Worm (Caenorhabditis elegans) whole organism, young adult: ENCODE measurements around the gene Y65A5A.1.
A peak's percentile ranks its signal among the peaks of the same experiment; 100 is the strongest.

ENCODE experiments used
- B0336.3 ChIP-seq: fragments of 200-800 bp; sonication (Bioruptor generic); IDR thresholded peaks from 2 replicates; pipeline ENCODE4 v1.3.6; 2022; ENCODE audit warnings: missing genetic modification characterization, missing compliant biosample characterization
- F22D6.2 ChIP-seq: sonication (generic microtip); optimal IDR thresholded peaks from 2 replicates; lab custom pipeline; 2016; ENCODE audit warnings: mild to moderate bottlenecking, missing genetic modification characterization, missing compliant biosample characterization
- F39B2.1 ChIP-seq: fragments of 200-800 bp; sonication (Bioruptor generic); IDR thresholded peaks from 2 replicates; pipeline ENCODE4 v1.3.6; 2022; ENCODE audit warnings: missing genetic modification reagents, missing genetic modification characterization, missing compliant biosample characterization
- F55B11.4 ChIP-seq: sonication (generic microtip); optimal IDR thresholded peaks from 2 replicates; lab custom pipeline; 2016; ENCODE audit warnings: missing compliant biosample characterization, missing genetic modification characterization, borderline replicate concordance; ENCODE audit not compliant: insufficient read depth
- T07F8.4 ChIP-seq: sonication (generic microtip); optimal IDR thresholded peaks from 2 replicates; lab custom pipeline; 2016; ENCODE audit warnings: mild to moderate bottlenecking, missing genetic modification characterization, moderate library complexity, missing compliant biosample characterization
- Y67H2A.10 ChIP-seq: fragments of 200-800 bp; sonication (Bioruptor generic); conservative IDR thresholded peaks from 2 replicates; pipeline ENCODE4 v1.3.6; 2022; ENCODE audit warnings: missing genetic modification reagents, missing genetic modification characterization, missing compliant biosample characterization
- ZK185.1 ChIP-seq: sonication (generic microtip); optimal IDR thresholded peaks from 2 replicates; lab custom pipeline; 2016; ENCODE audit warnings: mild to moderate bottlenecking, missing genetic modification characterization, missing compliant biosample characterization; ENCODE audit not compliant: poor library complexity, severe bottlenecking
- attf-6 ChIP-seq: fragments of 200-800 bp; sonication (Bioruptor generic); IDR thresholded peaks from 2 replicates; pipeline ENCODE4 v1.3.6; 2022; ENCODE audit warnings: missing genetic modification reagents, missing genetic modification characterization, missing compliant biosample characterization
- bed-2 ChIP-seq: fragments of 200-800 bp; sonication (Bioruptor generic); IDR thresholded peaks from 2 replicates; pipeline ENCODE4 v1.3.6; 2022; ENCODE audit warnings: missing genetic modification reagents, missing genetic modification characterization, missing compliant biosample characterization
- ccch-3 ChIP-seq: fragments of 200-800 bp; sonication (Bioruptor generic); optimal IDR thresholded peaks from 2 replicates; lab custom pipeline; 2018; ENCODE audit warnings: mild to moderate bottlenecking, missing genetic modification characterization, missing compliant biosample characterization
- chd-7 ChIP-seq: sonication (generic microtip); optimal IDR thresholded peaks from 2 replicates; lab custom pipeline; 2016; ENCODE audit warnings: mild to moderate bottlenecking, missing genetic modification characterization, moderate library complexity, missing compliant biosample characterization
- dpff-1 ChIP-seq: sonication (generic microtip); optimal IDR thresholded peaks from 2 replicates; lab custom pipeline; 2017; ENCODE audit warnings: mild to moderate bottlenecking, missing genetic modification characterization, missing compliant biosample characterization
- dpl-1 ChIP-seq: fragments of 150-350 bp; optimal IDR thresholded peaks from 2 replicates; lab custom pipeline; 2014; ENCODE audit warnings: missing biosample characterization, missing genetic modification reagents, missing genetic modification characterization
- egrh-3 ChIP-seq: fragments of 200-800 bp; sonication (Bioruptor generic); IDR thresholded peaks from 2 replicates; pipeline ENCODE4 v1.3.6; 2022; ENCODE audit warnings: missing genetic modification reagents, missing genetic modification characterization, missing compliant biosample characterization
- ekl-4 ChIP-seq: fragments of 200-800 bp; sonication (Bioruptor generic); IDR thresholded peaks from 2 replicates; pipeline ENCODE4 v1.3.6; 2022; ENCODE audit warnings: missing genetic modification reagents, missing genetic modification characterization, missing compliant biosample characterization
- hlh-12 ChIP-seq: sonication (generic microtip); optimal IDR thresholded peaks from 2 replicates; lab custom pipeline; 2016; ENCODE audit warnings: missing genetic modification characterization, missing compliant biosample characterization
- let-607 ChIP-seq, 2 experiments: fragments of 200-800 bp in 1 of 2; sonication (Bioruptor generic) in 1 of 2; sonication (generic microtip) in 1 of 2; optimal IDR thresholded peaks; 2 replicates each; lab custom pipeline; 2016 to 2018; ENCODE audit warnings: mild to moderate bottlenecking in 2 of 2, missing compliant biosample characterization in 2 of 2, missing genetic modification characterization in 2 of 2, moderate library complexity in 2 of 2, missing genotype in 1 of 2
- lin-35 ChIP-seq, 3 experiments: fragments of 150-350 bp in 2 of 3; sonication (generic microtip) in 1 of 3; optimal IDR thresholded peaks; 2 replicates each; lab custom pipeline; 2014 to 2018; ENCODE audit warnings: missing biosample characterization in 3 of 3, missing genetic modification characterization in 3 of 3, missing genetic modification reagents in 3 of 3
- lin-40 ChIP-seq: sonication (generic microtip); optimal IDR thresholded peaks from 2 replicates; lab custom pipeline; 2016; ENCODE audit warnings: missing genetic modification characterization, mild to moderate bottlenecking, missing compliant biosample characterization, missing genotype, missing genetic modification reagents
- lir-1 ChIP-seq: fragments of 200-800 bp; sonication (Bioruptor generic); conservative IDR thresholded peaks from 2 replicates; pipeline ENCODE4 v1.3.6; 2022; ENCODE audit warnings: missing genetic modification reagents, missing genetic modification characterization, missing compliant biosample characterization
- madf-10 ChIP-seq: sonication (generic microtip); optimal IDR thresholded peaks from 2 replicates; lab custom pipeline; 2016; ENCODE audit warnings: mild to moderate bottlenecking, missing genetic modification characterization, missing compliant biosample characterization
- madf-6 ChIP-seq: fragments of 200-800 bp; sonication (Bioruptor generic); IDR thresholded peaks from 2 replicates; pipeline ENCODE4 v1.3.6; 2022; ENCODE audit warnings: missing genetic modification reagents, missing genetic modification characterization, missing compliant biosample characterization
- mes-4 ChIP-seq: sonication (generic microtip); optimal IDR thresholded peaks from 2 replicates; lab custom pipeline; 2016; ENCODE audit warnings: missing genotype, missing genetic modification characterization, missing compliant biosample characterization
- mxl-1 ChIP-seq: sonication (generic microtip); optimal IDR thresholded peaks from 2 replicates; lab custom pipeline; 2016; ENCODE audit warnings: missing genetic modification characterization, missing compliant biosample characterization
- nfya-2 ChIP-seq: fragments of 200-800 bp; sonication (Bioruptor generic); IDR thresholded peaks from 2 replicates; pipeline ENCODE4 v1.3.6; 2022; ENCODE audit warnings: missing genetic modification reagents, missing genetic modification characterization, missing compliant biosample characterization
- nfyb-1 ChIP-seq: fragments of 200-800 bp; sonication (Bioruptor generic); IDR thresholded peaks from 2 replicates; pipeline ENCODE4 v1.3.6; 2022; ENCODE audit warnings: missing genetic modification reagents, missing genetic modification characterization, missing compliant biosample characterization
- nhr-179 ChIP-seq: sonication (generic microtip); optimal IDR thresholded peaks from 2 replicates; lab custom pipeline; 2016; ENCODE audit warnings: mild to moderate bottlenecking, missing genetic modification characterization, missing compliant biosample characterization
- nhr-27 ChIP-seq: fragments of 200-800 bp; sonication (Bioruptor generic); optimal IDR thresholded peaks from 2 replicates; lab custom pipeline; 2018; ENCODE audit warnings: mild to moderate bottlenecking, missing genetic modification characterization, moderate library complexity, missing compliant biosample characterization
- pbrm-1 ChIP-seq: fragments of 200-800 bp; sonication (Bioruptor generic); IDR thresholded peaks from 2 replicates; pipeline ENCODE4 v1.3.6; 2022; ENCODE audit warnings: missing genetic modification reagents, missing genetic modification characterization, missing compliant biosample characterization
- rec-8 ChIP-seq, 2 experiments: sonication (generic microtip); optimal IDR thresholded peaks; 2 replicates each; lab custom pipeline; 2016; ENCODE audit warnings: mild to moderate bottlenecking in 2 of 2, missing genetic modification characterization in 2 of 2, missing genetic modification reagents in 2 of 2, missing genotype in 2 of 2, missing biosample characterization in 1 of 2, missing compliant biosample characterization in 1 of 2, moderate library complexity in 1 of 2
- sdz-38 ChIP-seq: sonication (generic microtip); optimal IDR thresholded peaks from 2 replicates; lab custom pipeline; 2016; ENCODE audit warnings: missing genotype, missing genetic modification characterization, missing compliant biosample characterization
- sea-2 ChIP-seq: fragments of 200-800 bp; sonication (Bioruptor generic); IDR thresholded peaks from 2 replicates; pipeline ENCODE4 v1.3.6; 2022; ENCODE audit warnings: missing genetic modification characterization, missing compliant biosample characterization
- snpc-1.1 ChIP-seq: sonication (generic microtip); optimal IDR thresholded peaks from 2 replicates; lab custom pipeline; 2017; ENCODE audit warnings: missing genetic modification characterization, mild to moderate bottlenecking, missing compliant biosample characterization, antibody characterized with exemption, moderate library complexity, missing genotype, missing genetic modification reagents; ENCODE audit not compliant: insufficient read depth
- snpc-4 ChIP-seq, 5 experiments: fragments of 150-350 bp in 1 of 5; sonication (generic microtip) in 4 of 5; optimal IDR thresholded peaks; 2 replicates each; lab custom pipeline; 2014 to 2018; ENCODE audit warnings: missing genetic modification characterization in 5 of 5, missing biosample characterization in 3 of 5, antibody characterized with exemption in 2 of 5, mild to moderate bottlenecking in 2 of 5, missing compliant biosample characterization in 2 of 5, missing genotype in 2 of 5, moderate library complexity in 2 of 5, missing genetic modification reagents in 1 of 5
- somi-1 ChIP-seq: fragments of 200-800 bp; sonication (Bioruptor generic); optimal IDR thresholded peaks from 2 replicates; lab custom pipeline; 2018; ENCODE audit warnings: mild to moderate bottlenecking, missing genetic modification characterization, missing compliant biosample characterization
- tbx-9 ChIP-seq: sonication (generic microtip); optimal IDR thresholded peaks from 2 replicates; lab custom pipeline; 2016; ENCODE audit warnings: borderline replicate concordance, missing genetic modification characterization, inconsistent platforms, missing compliant biosample characterization
- ztf-25 ChIP-seq: fragments of 200-800 bp; sonication (Bioruptor generic); IDR thresholded peaks from 2 replicates; pipeline ENCODE4 v1.3.6; 2022; ENCODE audit warnings: missing genetic modification reagents, missing genetic modification characterization, missing compliant biosample characterization
- ztf-3 ChIP-seq: fragments of 200-800 bp; sonication (Bioruptor generic); optimal IDR thresholded peaks from 2 replicates; lab custom pipeline; 2018; ENCODE audit warnings: mild to moderate bottlenecking, missing genetic modification characterization, missing compliant biosample characterization

Gene Y65A5A.1

DNA sequence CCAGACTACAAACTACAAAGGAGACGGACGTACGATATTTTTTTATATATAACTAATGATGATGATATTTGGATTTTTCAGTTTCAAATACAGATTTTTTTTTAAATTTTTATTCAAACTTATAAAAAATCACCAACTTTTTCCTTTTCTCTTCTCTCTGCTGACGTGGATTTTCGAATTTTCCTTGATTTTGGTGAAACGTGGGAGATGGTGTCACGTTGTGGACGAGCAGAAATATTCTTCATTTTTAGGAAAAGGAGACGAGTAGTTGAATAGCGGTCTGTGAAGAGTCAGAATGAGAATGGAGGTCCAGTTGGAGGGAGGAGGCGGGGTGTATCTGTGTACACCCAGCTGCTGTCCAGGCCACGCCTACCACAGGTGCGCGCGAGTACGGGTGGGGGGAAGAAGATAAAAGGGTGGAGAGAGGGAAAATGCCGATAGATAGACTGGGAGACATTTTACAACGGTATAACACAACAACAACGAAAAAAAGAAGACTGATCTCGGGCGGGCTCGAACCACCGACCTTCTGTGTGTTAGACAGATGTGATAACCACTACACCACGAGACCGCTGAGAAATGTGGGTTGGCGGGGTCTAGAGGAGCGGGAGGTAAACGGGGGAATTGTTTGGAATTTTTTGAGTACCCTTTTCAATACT lies 17.6 kb downstream of the Y65A5A.1 start, which contains the start of gene Y7A9D.1 (continued):
- TF ChIP-seq Y67H2A.10 (GFP tag; lab: Robert Waterston, UW) (no peak), F55B11.4 (no peak), nfyb-1 (GFP tag; lab: Robert Waterston, UW) (no peak; the same call in 1 of the 2 replicates), B0336.3 (GFP tag; lab: Robert Waterston, UW) (no peak), mes-4 (tag; lab: Kevin White, UChicago) (peak; percentile 33), ekl-4 (GFP tag; lab: Robert Waterston, UW) (peak; percentile 66), snpc-1.1 (tag; lab: Kevin White, UChicago) (no peak), pbrm-1 (GFP tag; lab: Robert Waterston, UW) (no peak), lin-40 (tag; lab: Kevin White, UChicago) (no peak), nhr-179 (no peak), let-607 (tag; optimal IDR thresholded peaks at IDR 0.05; lab: Kevin White, UChicago) (peak in 1 of 2 experiments; percentile 19), rec-8 (tag; optimal IDR thresholded peaks at IDR 0.05; lab: Kevin White, UChicago) (peak in 1 of 2 experiments; percentile 20)

DNA sequence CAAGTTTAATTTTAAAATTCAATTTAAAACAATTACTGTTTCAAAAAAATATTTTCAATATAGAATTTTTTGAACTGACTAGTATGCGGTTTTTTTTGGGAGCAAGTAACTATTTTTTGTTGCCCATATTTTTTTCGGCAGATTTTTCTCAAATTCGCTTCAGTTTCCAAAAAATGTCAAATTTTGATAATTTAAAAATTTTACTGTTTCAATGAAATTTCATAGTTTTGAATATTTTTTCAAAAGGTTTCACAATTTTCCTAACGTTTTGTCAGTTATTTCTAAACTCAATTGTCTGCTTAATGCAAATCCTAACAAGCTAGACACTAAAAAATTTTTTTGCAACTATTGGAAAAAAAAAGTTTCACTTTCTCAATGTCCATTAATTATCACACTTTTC lies 18.7 kb downstream of the Y65A5A.1 start:
- no peak for TF ChIP-seq snpc-4 (GFP tag; optimal IDR thresholded peaks at IDR 0.05; lab: Kevin White, UChicago)
- peak in 3 of 4 experiments; percentile 1 to 63 (median 11) for TF ChIP-seq snpc-4 (tag; optimal IDR thresholded peaks at IDR 0.05; lab: Kevin White, UChicago)
- no peak for TF ChIP-seq hlh-12
- no peak for TF ChIP-seq sdz-38 (tag; lab: Kevin White, UChicago)
- TF ChIP-seq, all 124 proteins: peak for 1

DNA sequence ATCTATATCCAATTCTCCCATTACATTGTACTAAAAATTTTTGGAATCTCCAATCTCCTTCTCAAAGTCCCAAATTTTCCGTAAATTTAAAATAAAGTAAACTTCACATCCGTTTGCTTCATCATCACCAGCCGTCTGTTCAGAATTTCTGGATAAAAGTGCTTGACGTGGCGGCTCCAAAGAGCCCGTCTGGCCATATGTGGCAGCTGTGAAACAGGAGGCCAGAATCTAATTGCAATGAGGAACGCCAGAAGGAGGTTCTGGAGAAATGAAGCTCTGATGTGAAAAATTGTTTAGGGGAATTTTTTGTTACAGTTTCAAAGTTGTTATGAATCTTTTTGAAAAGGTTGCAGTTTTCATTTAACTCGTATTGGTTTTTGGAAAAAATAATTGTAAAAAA lies 19.3 kb downstream of the Y65A5A.1 start:
- TF ChIP-seq ztf-25 (GFP tag; lab: Robert Waterston, UW): no peak
- no peak for TF ChIP-seq rec-8 (tag; optimal IDR thresholded peaks at IDR 0.05; lab: Kevin White, UChicago)
- TF ChIP-seq nhr-27 (tag; lab: Kevin White, UChicago): no peak
- TF ChIP-seq lin-35 (GFP tag; optimal IDR thresholded peaks at IDR 0.05; lab: Kevin White, UChicago): no peak
- TF ChIP-seq chd-7 (tag; lab: Kevin White, UChicago): no peak
- no peak for TF ChIP-seq hlh-12
- TF ChIP-seq sea-2 (GFP tag; lab: Robert Waterston, UW): no peak
- no peak for TF ChIP-seq dpff-1
- no peak for TF ChIP-seq dpl-1 (GFP tag; lab: Kevin White, UChicago)
- TF ChIP-seq egrh-3 (GFP tag; lab: Robert Waterston, UW): no peak
- TF ChIP-seq ccch-3: no peak
- TF ChIP-seq ztf-3 (GFP tag; lab: Kevin White, UChicago): no peak

DNA sequence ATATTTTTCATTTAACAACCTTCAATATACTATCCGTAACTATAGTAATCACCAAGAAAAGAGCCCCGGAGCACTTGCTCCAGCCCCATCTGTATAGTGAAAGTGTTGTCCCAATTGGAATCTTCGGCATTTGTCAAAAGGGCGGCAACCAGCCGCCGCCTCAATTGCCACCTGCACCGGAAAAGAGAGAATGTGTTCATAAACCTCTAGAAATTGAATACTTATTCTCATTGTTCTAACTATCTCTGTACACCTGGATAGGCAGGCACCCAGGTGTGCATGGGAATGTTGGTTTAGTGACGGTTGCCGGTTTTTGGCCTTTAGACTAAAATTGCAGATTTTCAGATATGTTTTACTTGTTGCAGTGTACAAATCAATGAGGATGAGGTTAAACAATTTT lies 21.7 kb downstream of the Y65A5A.1 start:
- TF ChIP-seq attf-6: peak; percentile 55; the same call in 1 of the 2 replicates
- TF ChIP-seq F55B11.4: no peak
- TF ChIP-seq snpc-4 (GFP tag; optimal IDR thresholded peaks at IDR 0.05; lab: Kevin White, UChicago): no peak
- peak in 1 of 4 experiments; percentile 22 for TF ChIP-seq snpc-4 (tag; optimal IDR thresholded peaks at IDR 0.05; lab: Kevin White, UChicago)
- TF ChIP-seq, all 124 proteins: peak for 2

DNA sequence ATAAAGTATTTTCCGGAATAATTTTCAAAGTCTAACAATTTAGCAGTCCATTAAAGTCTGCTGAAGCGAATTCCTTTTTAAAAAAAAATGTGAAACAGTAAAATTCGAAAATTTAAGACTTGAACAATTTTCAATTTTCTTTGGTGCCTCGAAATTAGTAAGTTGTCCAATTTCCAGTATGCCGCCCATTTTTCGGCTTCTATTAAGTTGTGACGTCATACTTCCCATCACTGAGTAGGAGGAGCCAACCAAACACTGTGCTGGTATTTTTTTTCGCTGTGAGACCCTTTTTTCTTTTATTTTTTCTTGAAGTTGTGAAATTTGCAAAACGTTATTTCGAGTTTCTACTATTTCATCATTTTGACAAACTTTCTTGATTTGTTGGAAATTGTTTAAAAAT lies 29.0 kb downstream of the Y65A5A.1 start:
- TF ChIP-seq F55B11.4: no peak
- no peak for TF ChIP-seq nfya-2
- TF ChIP-seq dpff-1: no peak
- no peak for TF ChIP-seq tbx-9 (tag; lab: Kevin White, UChicago)
- no peak for TF ChIP-seq egrh-3 (GFP tag; lab: Robert Waterston, UW)
- TF ChIP-seq dpl-1 (GFP tag; lab: Kevin White, UChicago): no peak
- no peak for TF ChIP-seq madf-6 (GFP tag; lab: Robert Waterston, UW)
- TF ChIP-seq F39B2.1 (GFP tag; lab: Robert Waterston, UW): no peak
- TF ChIP-seq bed-2 (GFP tag; lab: Robert Waterston, UW): no peak
- TF ChIP-seq somi-1 (GFP tag; lab: Kevin White, UChicago): no peak
- TF ChIP-seq T07F8.4 (tag; lab: Kevin White, UChicago): no peak
- TF ChIP-seq mxl-1 (tag; lab: Kevin White, UChicago): no peak
- no peak for TF ChIP-seq nhr-179
- no peak for TF ChIP-seq F22D6.2 (tag; lab: Kevin White, UChicago)
- no peak for TF ChIP-seq madf-10 (tag; lab: Kevin White, UChicago)
- no peak for TF ChIP-seq lir-1 (GFP tag; lab: Robert Waterston, UW)
- TF ChIP-seq lin-35 (GFP tag; optimal IDR thresholded peaks at IDR 0.05; lab: Kevin White, UChicago): no peak
- TF ChIP-seq ZK185.1 (tag; lab: Kevin White, UChicago): no peak
